Fruit fly (Drosophila melanogaster) whole organism, adult: Measurements from ENCODE around the gene Jon74E.

ENCODE experiments used
- CG12768 ChIP-seq: fragments of 200-800 bp; sonication (Bioruptor generic); optimal IDR thresholded peaks from 2 replicates; lab custom pipeline; 2017; ENCODE audit warnings: missing biosample characterization, missing genetic modification characterization, mild to moderate bottlenecking, moderate library complexity, missing genetic modification reagents
- CG14711 ChIP-seq: fragments of 200-800 bp; sonication (Bioruptor generic); optimal IDR thresholded peaks from 2 replicates; lab custom pipeline; 2018; ENCODE audit warnings: missing biosample characterization, mild to moderate bottlenecking, missing genetic modification characterization, moderate library complexity
- CG1620 ChIP-seq: fragments of 200-800 bp; sonication (Bioruptor generic); optimal IDR thresholded peaks from 2 replicates; lab custom pipeline; 2016; ENCODE audit warnings: missing biosample characterization, missing genetic modification characterization
- CG5204 ChIP-seq: fragments of 200-800 bp; sonication (Bioruptor generic); optimal IDR thresholded peaks from 2 replicates; lab custom pipeline; 2016; ENCODE audit warnings: missing biosample characterization, missing genetic modification characterization
- CG7101 ChIP-seq: fragments of 200-800 bp; sonication (Bioruptor generic); optimal IDR thresholded peaks from 2 replicates; lab custom pipeline; 2018; ENCODE audit warnings: missing biosample characterization, mild to moderate bottlenecking, missing genetic modification characterization, moderate library complexity
- Clk ChIP-seq: fragments of 200-800 bp; sonication (Bioruptor generic); optimal IDR thresholded peaks from 2 replicates; lab custom pipeline; 2017; ENCODE audit warnings: missing biosample characterization, missing genetic modification characterization
- Crg-1 ChIP-seq: fragments of 200-800 bp; sonication (Bioruptor generic); optimal IDR thresholded peaks from 2 replicates; lab custom pipeline; 2016; ENCODE audit warnings: missing biosample characterization, missing genetic modification characterization
- Hr96 ChIP-seq: fragments of 200-800 bp; sonication (Bioruptor generic); optimal IDR thresholded peaks from 2 replicates; lab custom pipeline; 2016; ENCODE audit warnings: missing biosample characterization, missing genetic modification characterization
- cic ChIP-seq: fragments of 200-800 bp; sonication (Bioruptor generic); optimal IDR thresholded peaks from 2 replicates; lab custom pipeline; 2017; ENCODE audit warnings: missing biosample characterization, mild to moderate bottlenecking, missing genetic modification characterization, moderate library complexity
- kay ChIP-seq: fragments of 200-800 bp; sonication (Bioruptor generic); peaks from one replicate; lab custom pipeline; 2016; ENCODE audit warnings: missing biosample characterization, missing genetic modification characterization, borderline replicate concordance
- ovo ChIP-seq: fragments of 200-800 bp; sonication (Bioruptor generic); optimal IDR thresholded peaks from 2 replicates; lab custom pipeline; 2016; ENCODE audit warnings: missing biosample characterization, missing genetic modification characterization
- pad ChIP-seq: fragments of 200-800 bp; sonication (Bioruptor generic); optimal IDR thresholded peaks from 3 replicates; lab custom pipeline; 2017; ENCODE audit warnings: missing biosample characterization, missing genetic modification characterization, mild to moderate bottlenecking, moderate library complexity, missing genetic modification reagents
- tj ChIP-seq: fragments of 200-800 bp; sonication (Bioruptor generic); optimal IDR thresholded peaks from 3 replicates; lab custom pipeline; 2017; ENCODE audit warnings: missing biosample characterization, mild to moderate bottlenecking, missing genetic modification characterization, moderate library complexity
- toe ChIP-seq: fragments of 200-800 bp; sonication (Bioruptor generic); optimal IDR thresholded peaks from 2 replicates; lab custom pipeline; 2016; ENCODE audit warnings: missing biosample characterization, missing genetic modification characterization

DNA sequence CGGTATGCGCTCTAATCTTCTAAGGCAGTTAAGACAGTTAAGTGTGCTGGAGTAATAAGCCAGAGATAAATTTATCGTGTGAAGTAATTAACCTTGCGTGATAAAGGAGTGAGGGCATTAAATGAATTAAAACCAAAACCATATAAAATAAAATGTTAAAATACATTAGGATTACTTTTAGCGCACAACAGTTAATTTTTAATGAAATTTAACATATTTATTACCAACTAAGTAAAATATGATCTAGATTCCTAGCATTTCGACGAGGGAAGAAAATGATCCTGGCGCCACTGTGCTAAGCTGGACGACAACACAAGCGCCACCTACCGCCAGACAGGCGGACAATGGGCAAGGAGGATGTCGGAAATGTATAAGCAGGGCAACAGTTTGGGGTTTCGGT, 30.2 kb upstream of the Jon74E start:
- TF ChIP-seq toe (GFP tag; lab: Kevin White, UChicago), result no peak
- no peak for TF ChIP-seq CG12768
- no peak for TF ChIP-seq CG14711 (tag; lab: Kevin White, UChicago)
- no peak for TF ChIP-seq kay
- TF ChIP-seq CG5204, result no peak
- TF ChIP-seq pad, result no peak
- no peak for TF ChIP-seq cic (GFP tag; lab: Kevin White, UChicago)
- TF ChIP-seq Hr96 (GFP tag; lab: Kevin White, UChicago), result no peak
- TF ChIP-seq CG1620 (GFP tag; lab: Kevin White, UChicago), result no peak
- TF ChIP-seq tj (GFP tag; lab: Kevin White, UChicago), result no peak
- TF ChIP-seq ovo, result no peak
- no peak for TF ChIP-seq Clk
- no peak for TF ChIP-seq Crg-1 (GFP tag; lab: Kevin White, UChicago)
- TF ChIP-seq CG7101, result no peak
